Fruit fly (Drosophila melanogaster) whole organism, embryonic: ENCODE measurements around the gene gukh.

ENCODE experiments used
- Asciz ChIP-seq: fragments of 200-800 bp; sonication (Bioruptor generic); optimal IDR thresholded peaks from 2 replicates; lab custom pipeline; 2017; ENCODE audit warnings: missing biosample characterization, mild to moderate bottlenecking, missing genetic modification characterization, missing genetic modification reagents
- B-H2 ChIP-seq: fragments of 200-800 bp; sonication (Bioruptor generic); optimal IDR thresholded peaks from 2 replicates; lab custom pipeline; 2018; ENCODE audit warnings: missing biosample characterization, mild to moderate bottlenecking, missing genetic modification characterization
- BEAF-32 ChIP-seq: fragments of 200-800 bp; sonication (Bioruptor generic); optimal IDR thresholded peaks from 3 replicates; lab custom pipeline; 2017; ENCODE audit warnings: missing biosample characterization, missing genetic modification characterization, mild to moderate bottlenecking, moderate library complexity, missing genetic modification reagents
- Blimp-1 ChIP-seq: fragments of 200-800 bp; sonication (Bioruptor generic); optimal IDR thresholded peaks from 3 replicates; lab custom pipeline; 2018; ENCODE audit warnings: missing biosample characterization, missing genetic modification characterization, mild to moderate bottlenecking, moderate library complexity, missing genetic modification reagents
- CG10267 ChIP-seq: fragments of 200-800 bp; sonication (Bioruptor generic); optimal IDR thresholded peaks from 2 replicates; lab custom pipeline; 2018; ENCODE audit warnings: missing biosample characterization, mild to moderate bottlenecking, missing genetic modification characterization, moderate library complexity
- CG10321 ChIP-seq: fragments of 200-800 bp; sonication (Bioruptor generic); IDR thresholded peaks from 2 replicates; pipeline ENCODE4 v1.3.6; 2022; ENCODE audit warnings: missing biosample characterization, missing genetic modification characterization
- CG10431 ChIP-seq: fragments of 200-800 bp; sonication (Bioruptor generic); optimal IDR thresholded peaks from 3 replicates; lab custom pipeline; 2018; ENCODE audit warnings: missing biosample characterization, mild to moderate bottlenecking, missing genetic modification characterization
- CG11398 ChIP-seq: fragments of 200-800 bp; sonication (Bioruptor generic); optimal IDR thresholded peaks from 2 replicates; lab custom pipeline; 2016; ENCODE audit warnings: missing biosample characterization, missing genetic modification characterization
- CG13123 ChIP-seq: fragments of 200-800 bp; sonication (Bioruptor generic); optimal IDR thresholded peaks from 2 replicates; lab custom pipeline; 2016; ENCODE audit warnings: missing biosample characterization, missing genetic modification characterization
- CG14441 ChIP-seq: fragments of 200-800 bp; sonication (Bioruptor generic); IDR thresholded peaks from 2 replicates; pipeline ENCODE4 v1.3.6; 2022; ENCODE audit warnings: missing biosample characterization, missing genetic modification characterization
- CG14667 ChIP-seq: fragments of 200-800 bp; sonication (Bioruptor generic); IDR thresholded peaks from 2 replicates; pipeline ENCODE4 v1.3.6; 2022; ENCODE audit warnings: missing biosample characterization, missing genetic modification characterization
- CG18011 ChIP-seq: fragments of 200-800 bp; sonication (Bioruptor generic); optimal IDR thresholded peaks from 2 replicates; lab custom pipeline; 2017; ENCODE audit warnings: missing biosample characterization, missing genetic modification characterization, mild to moderate bottlenecking, moderate library complexity, missing genotype
- CG30431 ChIP-seq: fragments of 200-800 bp; sonication (Bioruptor generic); optimal IDR thresholded peaks from 2 replicates; lab custom pipeline; 2017; ENCODE audit warnings: missing biosample characterization, missing genetic modification characterization
- CG3163 ChIP-seq: fragments of 200-800 bp; sonication (Bioruptor generic); optimal IDR thresholded peaks from 3 replicates; lab custom pipeline; 2016; ENCODE audit warnings: missing biosample characterization, missing genetic modification characterization
- CG3726 ChIP-seq: fragments of 200-800 bp; sonication (Bioruptor generic); IDR thresholded peaks from 3 replicates; pipeline ENCODE4, ENCODE4 v1.3.6; 2022; ENCODE audit warnings: missing biosample characterization, missing genetic modification characterization
- CG5180 ChIP-seq: fragments of 200-800 bp; sonication (Bioruptor generic); optimal IDR thresholded peaks from 3 replicates; lab custom pipeline; 2017; ENCODE audit warnings: missing biosample characterization, missing genetic modification characterization, mild to moderate bottlenecking, moderate library complexity, missing genetic modification reagents
- CG6854 ChIP-seq: fragments of 200-800 bp; sonication (Bioruptor generic); optimal IDR thresholded peaks from 3 replicates; lab custom pipeline; 2017; ENCODE audit warnings: missing biosample characterization, mild to moderate bottlenecking, missing genetic modification characterization
- CG8478 ChIP-seq: fragments of >200 bp; optimal IDR thresholded peaks from 2 replicates; lab custom pipeline; 2018
- D ChIP-seq, 2 experiments: fragments of 200-800 bp in 1 of 2; fragments of >200 bp in 1 of 2; sonication (Bioruptor generic) in 1 of 2; optimal IDR thresholded peaks; 2 replicates in 1 of 2; 3 replicates in 1 of 2; lab custom pipeline; 2017; ENCODE audit warnings: mild to moderate bottlenecking in 1 of 2, missing biosample characterization in 1 of 2, missing genetic modification characterization in 1 of 2, missing genetic modification reagents in 1 of 2
- Dref ChIP-seq: fragments of 200-800 bp; sonication (Bioruptor generic); IDR thresholded peaks from 2 replicates; pipeline ENCODE4 v1.3.6; 2022; ENCODE audit warnings: missing biosample characterization, missing genetic modification characterization
- Elba2 ChIP-seq: fragments of 200-800 bp; sonication (Bioruptor generic); optimal IDR thresholded peaks from 3 replicates; lab custom pipeline; 2016; ENCODE audit warnings: missing biosample characterization, missing genetic modification characterization
- Fer1 ChIP-seq: fragments of 200-800 bp; sonication (Bioruptor generic); optimal IDR thresholded peaks from 2 replicates; lab custom pipeline; 2017; ENCODE audit warnings: missing biosample characterization, mild to moderate bottlenecking, missing genetic modification characterization
- Gsc ChIP-seq: fragments of 200-800 bp; sonication (Bioruptor generic); IDR thresholded peaks from 2 replicates; pipeline ENCODE4 v1.3.6; 2022; ENCODE audit warnings: missing biosample characterization, missing genetic modification characterization
- NFAT ChIP-seq: fragments of 200-800 bp; sonication (Bioruptor generic); IDR thresholded peaks from 2 replicates; pipeline ENCODE4 v1.3.6; 2022; ENCODE audit warnings: missing biosample characterization, missing genetic modification characterization
- NK7.1 ChIP-seq: fragments of 200-800 bp; sonication (Bioruptor generic); optimal IDR thresholded peaks from 3 replicates; lab custom pipeline; 2016; ENCODE audit warnings: missing biosample characterization, missing genetic modification characterization
- Taf1 ChIP-seq: fragments of 200-800 bp; sonication (Bioruptor generic); IDR thresholded peaks from 2 replicates; pipeline ENCODE4 v1.3.6; 2022; ENCODE audit warnings: missing biosample characterization, missing genetic modification characterization
- Usf ChIP-seq: fragments of 200-800 bp; sonication (Bioruptor generic); optimal IDR thresholded peaks from 2 replicates; lab custom pipeline; 2017; ENCODE audit warnings: missing genotype, missing biosample characterization, missing genetic modification characterization
- ap ChIP-seq: fragments of 200-800 bp; sonication (Bioruptor generic); IDR thresholded peaks from 2 replicates; pipeline ENCODE4 v1.3.6; 2022; ENCODE audit warnings: missing biosample characterization, missing genetic modification characterization
- bbx ChIP-seq: fragments of 200-800 bp; sonication (Bioruptor generic); IDR thresholded peaks from 2 replicates; pipeline ENCODE4 v1.3.6; 2022; ENCODE audit warnings: missing biosample characterization, missing genetic modification characterization; ENCODE audit not compliant: partially characterized antibody
- danr ChIP-seq: fragments of 200-800 bp; sonication (Bioruptor generic); IDR thresholded peaks from 2 replicates; pipeline ENCODE4 v1.3.6; 2022; ENCODE audit warnings: missing biosample characterization, missing genetic modification characterization
- exex ChIP-seq: fragments of 200-800 bp; sonication (Bioruptor generic); optimal IDR thresholded peaks from 4 replicates; lab custom pipeline; 2018; ENCODE audit warnings: missing biosample characterization, mild to moderate bottlenecking, missing genetic modification characterization, moderate library complexity
- ftz-f1 ChIP-seq: fragments of 200-800 bp; sonication (Bioruptor generic); optimal IDR thresholded peaks from 2 replicates; lab custom pipeline; 2016; ENCODE audit warnings: missing biosample characterization, missing genetic modification characterization
- gce ChIP-seq: fragments of 200-800 bp; sonication (Bioruptor generic); IDR thresholded peaks from 3 replicates; pipeline ENCODE4 v1.3.6; 2022; ENCODE audit warnings: missing biosample characterization, missing genetic modification characterization
- grn ChIP-seq: fragments of 200-800 bp; sonication (Bioruptor generic); optimal IDR thresholded peaks from 3 replicates; lab custom pipeline; 2017; ENCODE audit warnings: missing biosample characterization, missing genetic modification characterization
- ind ChIP-seq: fragments of 200-800 bp; sonication (Bioruptor generic); optimal IDR thresholded peaks from 3 replicates; lab custom pipeline; 2016; ENCODE audit warnings: missing biosample characterization, missing genetic modification characterization
- kay ChIP-seq: fragments of 200-800 bp; sonication (Bioruptor generic); optimal IDR thresholded peaks from 2 replicates; lab custom pipeline; 2016; ENCODE audit warnings: missing biosample characterization, missing genetic modification characterization
- ken ChIP-seq: fragments of 200-800 bp; sonication (Bioruptor generic); IDR thresholded peaks from 3 replicates; pipeline ENCODE4 v1.3.6; 2022; ENCODE audit warnings: missing biosample characterization, missing genetic modification characterization
- lab ChIP-seq: fragments of 200-800 bp; sonication (Bioruptor generic); optimal IDR thresholded peaks from 3 replicates; lab custom pipeline; 2017; ENCODE audit warnings: missing biosample characterization, missing genetic modification characterization, mild to moderate bottlenecking, moderate library complexity, missing genetic modification reagents
- lmd ChIP-seq: fragments of 200-800 bp; sonication (Bioruptor generic); IDR thresholded peaks from 2 replicates; pipeline ENCODE4 v1.3.6; 2022; ENCODE audit warnings: missing biosample characterization, missing genetic modification characterization
- mirr ChIP-seq: fragments of 200-800 bp; sonication (Bioruptor generic); optimal IDR thresholded peaks from 3 replicates; lab custom pipeline; 2018; ENCODE audit warnings: missing biosample characterization, mild to moderate bottlenecking, missing genetic modification characterization
- nerfin-1 ChIP-seq: fragments of 200-800 bp; sonication (Bioruptor generic); optimal IDR thresholded peaks from 3 replicates; lab custom pipeline; 2019; ENCODE audit warnings: missing biosample characterization, mild to moderate bottlenecking, missing genetic modification characterization, moderate library complexity
- nerfin-2 ChIP-seq: fragments of 200-800 bp; sonication (Bioruptor generic); IDR thresholded peaks from 2 replicates; pipeline ENCODE4 v1.3.6; 2022; ENCODE audit warnings: missing biosample characterization, missing genetic modification characterization; ENCODE audit not compliant: partially characterized antibody
- org-1 ChIP-seq: fragments of 200-800 bp; sonication (Bioruptor generic); optimal IDR thresholded peaks from 2 replicates; lab custom pipeline; 2017; ENCODE audit warnings: missing biosample characterization, missing genetic modification characterization
- sim ChIP-seq: fragments of 200-800 bp; sonication (Bioruptor generic); IDR thresholded peaks from 2 replicates; pipeline ENCODE4 v1.3.6; 2022; ENCODE audit warnings: missing biosample characterization, missing genetic modification characterization
- sob ChIP-seq: fragments of 200-800 bp; sonication (Bioruptor generic); IDR thresholded peaks from 2 replicates; pipeline ENCODE4 v1.3.6; 2022; ENCODE audit warnings: missing biosample characterization, missing genetic modification characterization
- tll ChIP-seq, 2 experiments: fragments of 200-800 bp in 1 of 2; fragments of >200 bp in 1 of 2; sonication (Bioruptor generic) in 1 of 2; optimal IDR thresholded peaks; 2 replicates each; lab custom pipeline; 2017 to 2019; ENCODE audit warnings: missing biosample characterization in 2 of 2, missing genetic modification characterization in 2 of 2, mild to moderate bottlenecking in 1 of 2, moderate library complexity in 1 of 2
- tna ChIP-seq: fragments of 200-800 bp; sonication (Bioruptor generic); IDR thresholded peaks from 2 replicates; pipeline ENCODE4 v1.3.6; 2022; ENCODE audit warnings: missing biosample characterization, missing genetic modification characterization; ENCODE audit not compliant: partially characterized antibody
- trh ChIP-seq: fragments of 200-800 bp; sonication (Bioruptor generic); optimal IDR thresholded peaks from 2 replicates; lab custom pipeline; 2016; ENCODE audit warnings: missing biosample characterization, missing genetic modification characterization
- vnd ChIP-seq: fragments of 200-800 bp; sonication (Bioruptor generic); IDR thresholded peaks from 3 replicates; pipeline ENCODE4 v1.3.6; 2022; ENCODE audit warnings: missing biosample characterization, missing genetic modification characterization; ENCODE audit not compliant: partially characterized antibody
- yki ChIP-seq: fragments of >200 bp; optimal IDR thresholded peaks from 3 replicates; lab custom pipeline; 2018
- zf30C ChIP-seq: fragments of 200-800 bp; sonication (Bioruptor generic); optimal IDR thresholded peaks from 3 replicates; lab custom pipeline; 2018; ENCODE audit warnings: missing biosample characterization, mild to moderate bottlenecking, missing genetic modification characterization
- zfh1 ChIP-seq: fragments of 200-800 bp; sonication (Bioruptor generic); IDR thresholded peaks from 3 replicates; pipeline ENCODE4 v1.3.6; 2022; ENCODE audit warnings: missing biosample characterization, missing genetic modification characterization

gukh gene

dm6 chr3R:19031210-19031609, 47.4 kb downstream of the gukh start, which contains the start of the genes Prp18 and CG6013:
Gene Prp18 (minus strand): TSS chr3R:19031271.
Gene CG6013 (plus strand): TSS chr3R:19031503.
- TF ChIP-seq danr (GFP tag; lab: Robert Waterston, UW) (no peak), CG8478 (no peak), ken (no peak), exex (tag; lab: Kevin White, UChicago) (no peak), sim (no peak), kay (GFP tag; lab: Kevin White, UChicago) (no peak), NK7.1 (GFP tag; lab: Kevin White, UChicago) (no peak), lab (GFP tag; lab: Kevin White, UChicago) (no peak), B-H2 (GFP tag; lab: Kevin White, UChicago) (no peak), CG10431 (no peak), Fer1 (GFP tag; lab: Kevin White, UChicago) (no peak), zf30C (no peak), nerfin-1 (tag; lab: Kevin White, UChicago) (peak; percentile 66), Asciz (GFP tag; lab: Kevin White, UChicago) (no peak), Gsc (GFP tag; lab: Robert Waterston, UW) (no peak), lmd (GFP tag; lab: Robert Waterston, UW) (peak; percentile 36; the same call in 1 of the 2 replicates), CG14667 (no peak), tll (GFP tag; optimal IDR thresholded peaks at IDR 0.05; lab: Kevin White, UChicago) (peak in 1 of 2 experiments; percentile 22), Taf1 (GFP tag; lab: Robert Waterston, UW) (no peak), Blimp-1 (GFP tag; lab: Kevin White, UChicago) (peak; percentile 61), D (optimal IDR thresholded peaks at IDR 0.05; lab: Kevin White, UChicago) (no peak), D (GFP tag; optimal IDR thresholded peaks at IDR 0.05; lab: Kevin White, UChicago) (peak; percentile 7), grn (GFP tag; lab: Kevin White, UChicago) (no peak), CG10321 (GFP tag; lab: Robert Waterston, UW) (no peak), ap (GFP tag; lab: Robert Waterston, UW) (no peak), CG3726 (GFP tag; lab: Robert Waterston, UW) (no peak), CG18011 (no peak), trh (GFP tag; lab: Kevin White, UChicago) (no peak), Dref (GFP tag; lab: Robert Waterston, UW) (no peak), ind (GFP tag; lab: Kevin White, UChicago) (peak; percentile 51), bbx (GFP tag; lab: Robert Waterston, UW) (no peak), nerfin-2 (GFP tag; lab: Robert Waterston, UW) (no peak), CG5180 (GFP tag; lab: Kevin White, UChicago) (no peak), vnd (GFP tag; lab: Robert Waterston, UW) (no peak), sob (GFP tag; lab: Robert Waterston, UW) (peak; percentile 38; the same call in 1 of the 2 replicates), NFAT (GFP tag; lab: Robert Waterston, UW) (no peak), gce (no peak), Elba2 (GFP tag; lab: Kevin White, UChicago) (peak; percentile 4), yki (no peak), org-1 (GFP tag; lab: Kevin White, UChicago) (no peak), CG30431 (no peak), CG14441 (GFP tag; lab: Robert Waterston, UW) (no peak), CG10267 (tag; lab: Kevin White, UChicago) (peak; percentile 74), CG11398 (GFP tag; lab: Kevin White, UChicago) (no peak), Usf (GFP tag; lab: Kevin White, UChicago) (no peak), tna (GFP tag; lab: Robert Waterston, UW) (no peak), CG6854 (no peak), ftz-f1 (no peak), BEAF-32 (peak; percentile 18), zfh1 (peak; percentile 32; the same call in 1 of the 3 replicates), mirr (no peak), CG3163 (no peak), CG13123 (peak; percentile 40)
